Worm (Caenorhabditis elegans) whole organism, L1 larva: ENCODE results near the gene F42G4.6.

Experiments used
- Y116A8C.19 ChIP-seq: sonication (generic microtip); optimal IDR thresholded peaks from 2 replicates; lab custom pipeline; 2016; ENCODE audit warnings: missing compliant biosample characterization, missing genetic modification characterization, borderline replicate concordance
- ama-1 ChIP-seq: fragments of 150-350 bp; optimal IDR thresholded peaks from 2 replicates; lab custom pipeline; 2014
- ceh-90 ChIP-seq: sonication (generic microtip); optimal IDR thresholded peaks from 2 replicates; lab custom pipeline; 2016; ENCODE audit warnings: missing genetic modification characterization, missing compliant biosample characterization
- elt-2 ChIP-seq: sonication (generic microtip); optimal IDR thresholded peaks from 2 replicates; lab custom pipeline; 2016; ENCODE audit warnings: missing genetic modification characterization, mild to moderate bottlenecking, inconsistent platforms, missing compliant biosample characterization, missing genetic modification reagents
- mep-1 ChIP-seq: fragments of 150-350 bp; optimal IDR thresholded peaks from 2 replicates; lab custom pipeline; 2014; ENCODE audit warnings: missing biosample characterization, missing genetic modification characterization
- nhr-12 ChIP-seq: sonication (generic microtip); optimal IDR thresholded peaks from 2 replicates; lab custom pipeline; 2017; ENCODE audit warnings: missing biosample characterization, missing genetic modification characterization
- nhr-76 ChIP-seq: sonication (generic microtip); optimal IDR thresholded peaks from 2 replicates; lab custom pipeline; 2017; ENCODE audit warnings: missing biosample characterization, missing genetic modification characterization
- nhr-77 ChIP-seq: fragments of 150-350 bp; optimal IDR thresholded peaks from 2 replicates; lab custom pipeline; 2014; ENCODE audit warnings: missing biosample characterization, missing genetic modification characterization
- snu-23 ChIP-seq: sonication (generic microtip); optimal IDR thresholded peaks from 2 replicates; lab custom pipeline; 2016; ENCODE audit warnings: missing genetic modification characterization, missing compliant biosample characterization

DNA sequence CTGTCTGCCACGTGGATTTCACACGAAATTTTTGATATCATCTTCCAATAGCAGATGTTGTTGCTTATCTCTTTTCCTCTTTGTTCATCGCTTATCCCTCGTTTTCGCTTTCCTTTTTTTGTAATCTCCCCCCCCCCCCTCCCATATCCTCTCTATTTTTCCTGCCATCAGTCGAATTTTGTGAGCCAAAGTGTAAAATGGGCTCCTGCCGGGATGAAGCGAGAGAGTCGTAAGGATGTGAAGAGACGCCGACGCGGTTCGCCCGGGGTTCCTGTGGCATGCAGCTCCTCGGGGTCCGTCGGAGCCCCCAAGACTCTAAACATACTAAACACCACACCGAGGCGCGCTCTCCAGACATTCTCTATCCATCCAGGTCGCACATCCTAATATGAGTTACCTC lies 22.6 kb upstream of the F42G4.6 start, which contains the start of gene zyx-1:
- TF ChIP-seq nhr-77 (tag; lab: Kevin White, UChicago) (no peak), elt-2 (no peak), nhr-76 (tag; lab: Kevin White, UChicago) (no peak), ceh-90 (tag; lab: Kevin White, UChicago) (no peak), Y116A8C.19 (tag; lab: Kevin White, UChicago) (no peak), mep-1 (tag; lab: Kevin White, UChicago) (no peak), snu-23 (no peak), nhr-12 (no peak), ama-1 (lab: Kevin White, UChicago) (no peak)
